Fruit fly (Drosophila melanogaster) whole organism, embryonic: ENCODE data around the gene CG42869.

Source experiments
- Aef1 ChIP-seq: fragments of 200-800 bp; sonication (Bioruptor generic); IDR thresholded peaks from 3 replicates; pipeline ENCODE4 v1.3.6; 2022; ENCODE audit warnings: missing biosample characterization, missing genetic modification characterization
- Awh ChIP-seq: fragments of 200-800 bp; sonication (Bioruptor generic); IDR thresholded peaks from 2 replicates; pipeline ENCODE4, ENCODE4 v1.3.6; 2022; ENCODE audit warnings: missing biosample characterization, missing genetic modification characterization
- CG10543 ChIP-seq: fragments of 200-800 bp; sonication (Bioruptor generic); optimal IDR thresholded peaks from 3 replicates; lab custom pipeline; 2017; ENCODE audit warnings: missing biosample characterization, mild to moderate bottlenecking, missing genetic modification characterization, moderate library complexity
- CG12299 ChIP-seq: fragments of 200-800 bp; sonication (Bioruptor generic); optimal IDR thresholded peaks from 2 replicates; lab custom pipeline; 2018; ENCODE audit warnings: missing biosample characterization, mild to moderate bottlenecking, missing genetic modification characterization
- CG16779 ChIP-seq: fragments of 200-800 bp; sonication (Bioruptor generic); IDR thresholded peaks from 2 replicates; pipeline ENCODE4 v1.3.6; 2022; ENCODE audit warnings: missing biosample characterization, missing genetic modification characterization
- CG17186 ChIP-seq: fragments of 200-800 bp; sonication (Bioruptor generic); optimal IDR thresholded peaks from 3 replicates; lab custom pipeline; 2017; ENCODE audit warnings: missing biosample characterization, missing genetic modification reagents, missing genetic modification characterization
- CG18764 ChIP-seq: fragments of 200-800 bp; sonication (Bioruptor generic); optimal IDR thresholded peaks from 3 replicates; lab custom pipeline; 2016; ENCODE audit warnings: missing biosample characterization, missing genetic modification characterization
- CG30431 ChIP-seq: fragments of 200-800 bp; sonication (Bioruptor generic); optimal IDR thresholded peaks from 2 replicates; lab custom pipeline; 2017; ENCODE audit warnings: missing biosample characterization, missing genetic modification characterization
- CG34376 ChIP-seq: fragments of 200-800 bp; sonication (Bioruptor generic); optimal IDR thresholded peaks from 2 replicates; lab custom pipeline; 2018; ENCODE audit warnings: missing biosample characterization, mild to moderate bottlenecking, missing genetic modification characterization
- CG4707 ChIP-seq: fragments of 200-800 bp; sonication (Bioruptor generic); optimal IDR thresholded peaks from 2 replicates; lab custom pipeline; 2018; ENCODE audit warnings: missing biosample characterization, mild to moderate bottlenecking, missing genetic modification characterization, moderate library complexity
- CG5245 ChIP-seq: fragments of 200-800 bp; sonication (Bioruptor generic); optimal IDR thresholded peaks from 3 replicates; lab custom pipeline; 2016; ENCODE audit warnings: missing biosample characterization, missing genetic modification characterization
- CG6791 ChIP-seq: fragments of 200-800 bp; sonication (Bioruptor generic); IDR thresholded peaks from 3 replicates; pipeline ENCODE4 v1.3.6; 2022; ENCODE audit warnings: missing biosample characterization, missing genetic modification characterization; ENCODE audit not compliant: partially characterized antibody
- CG7556 ChIP-seq: fragments of 200-800 bp; sonication (Bioruptor generic); optimal IDR thresholded peaks from 2 replicates; lab custom pipeline; 2017; ENCODE audit warnings: missing biosample characterization, mild to moderate bottlenecking, missing genetic modification characterization
- E2f2 ChIP-seq: fragments of 200-800 bp; sonication (Bioruptor generic); IDR thresholded peaks from 2 replicates; pipeline ENCODE4 v1.3.6; 2022; ENCODE audit warnings: missing biosample characterization, missing genetic modification characterization
- GATAe ChIP-seq: fragments of 200-800 bp; sonication (Bioruptor generic); conservative IDR thresholded peaks from 2 replicates; pipeline ENCODE4 v1.3.6; 2022; ENCODE audit warnings: missing biosample characterization, missing genetic modification characterization
- H15 ChIP-seq: fragments of 200-800 bp; sonication (Bioruptor generic); IDR thresholded peaks from 3 replicates; pipeline ENCODE4 v1.3.6; 2022; ENCODE audit warnings: missing biosample characterization, missing genetic modification characterization
- HmgZ ChIP-seq: fragments of 200-800 bp; sonication (Bioruptor generic); optimal IDR thresholded peaks from 2 replicates; lab custom pipeline; 2018; ENCODE audit warnings: missing biosample characterization, mild to moderate bottlenecking, missing genetic modification characterization
- Hmr ChIP-seq: fragments of 200-800 bp; sonication (Bioruptor generic); optimal IDR thresholded peaks from 3 replicates; lab custom pipeline; 2017; ENCODE audit warnings: mild to moderate bottlenecking, missing biosample characterization, missing genetic modification reagents, missing genetic modification characterization
- Pdp1 ChIP-seq, 2 experiments: fragments of 200-800 bp; sonication (Bioruptor generic); optimal IDR thresholded peaks; 3 replicates each; lab custom pipeline; 2016; ENCODE audit warnings: missing biosample characterization in 2 of 2, missing genetic modification characterization in 2 of 2, mild to moderate bottlenecking in 1 of 2, moderate library complexity in 1 of 2
- Trl ChIP-seq, 3 experiments: fragments of >200 bp in 2 of 3; fragments of 200-800 bp in 1 of 3; sonication (Bioruptor generic) in 1 of 3; optimal IDR thresholded peaks; 2 replicates in 1 of 3; 3 replicates in 2 of 3; lab custom pipeline; 2016 to 2017; ENCODE audit warnings: missing biosample characterization in 1 of 3, missing genetic modification characterization in 1 of 3
- Xrp1 ChIP-seq: fragments of 200-800 bp; sonication (Bioruptor generic); IDR thresholded peaks from 2 replicates; pipeline ENCODE4 v1.3.6; 2022; ENCODE audit warnings: missing biosample characterization, missing genetic modification characterization
- amos ChIP-seq: fragments of 200-800 bp; sonication (Bioruptor generic); IDR thresholded peaks from 2 replicates; pipeline ENCODE4 v1.3.6; 2022; ENCODE audit warnings: missing biosample characterization, missing genetic modification characterization; ENCODE audit not compliant: partially characterized antibody
- chinmo ChIP-seq: fragments of 200-800 bp; sonication (Bioruptor generic); IDR thresholded peaks from 4 replicates; pipeline ENCODE4 v1.3.6; 2022; ENCODE audit warnings: missing biosample characterization, missing genetic modification characterization; ENCODE audit not compliant: partially characterized antibody
- cwo ChIP-seq: fragments of 200-800 bp; sonication (Bioruptor generic); optimal IDR thresholded peaks from 3 replicates; lab custom pipeline; 2017; ENCODE audit warnings: missing biosample characterization, missing genetic modification characterization, mild to moderate bottlenecking, moderate library complexity, missing genetic modification reagents
- dpn ChIP-seq, 2 experiments: fragments of 200-800 bp; sonication (Bioruptor generic); optimal IDR thresholded peaks; 3 replicates each; lab custom pipeline; 2016; ENCODE audit warnings: missing biosample characterization in 2 of 2, missing genetic modification characterization in 2 of 2
- exex ChIP-seq: fragments of 200-800 bp; sonication (Bioruptor generic); optimal IDR thresholded peaks from 4 replicates; lab custom pipeline; 2018; ENCODE audit warnings: missing biosample characterization, mild to moderate bottlenecking, missing genetic modification characterization, moderate library complexity
- ftz-f1 ChIP-seq: fragments of 200-800 bp; sonication (Bioruptor generic); optimal IDR thresholded peaks from 2 replicates; lab custom pipeline; 2016; ENCODE audit warnings: missing biosample characterization, missing genetic modification characterization
- grau ChIP-seq: fragments of 200-800 bp; optimal IDR thresholded peaks from 3 replicates; lab custom pipeline; 2019; ENCODE audit warnings: missing biosample characterization, mild to moderate bottlenecking, missing genetic modification characterization, moderate library complexity
- grn ChIP-seq: fragments of 200-800 bp; sonication (Bioruptor generic); optimal IDR thresholded peaks from 3 replicates; lab custom pipeline; 2017; ENCODE audit warnings: missing biosample characterization, missing genetic modification characterization
- kay ChIP-seq: fragments of 200-800 bp; sonication (Bioruptor generic); optimal IDR thresholded peaks from 2 replicates; lab custom pipeline; 2016; ENCODE audit warnings: missing biosample characterization, missing genetic modification characterization
- lab ChIP-seq: fragments of 200-800 bp; sonication (Bioruptor generic); optimal IDR thresholded peaks from 3 replicates; lab custom pipeline; 2017; ENCODE audit warnings: missing biosample characterization, missing genetic modification characterization, mild to moderate bottlenecking, moderate library complexity, missing genetic modification reagents
- mirr ChIP-seq: fragments of 200-800 bp; sonication (Bioruptor generic); optimal IDR thresholded peaks from 3 replicates; lab custom pipeline; 2018; ENCODE audit warnings: missing biosample characterization, mild to moderate bottlenecking, missing genetic modification characterization
- mld ChIP-seq: fragments of 200-800 bp; sonication (Bioruptor generic); IDR thresholded peaks from 3 replicates; pipeline ENCODE4 v1.3.6; 2022; ENCODE audit warnings: missing biosample characterization, missing genetic modification characterization; ENCODE audit not compliant: partially characterized antibody
- p53 ChIP-seq: fragments of 200-800 bp; sonication (Bioruptor generic); optimal IDR thresholded peaks from 2 replicates; lab custom pipeline; 2016; ENCODE audit warnings: missing biosample characterization, missing genetic modification characterization
- rib ChIP-seq: fragments of 200-800 bp; sonication (Bioruptor generic); IDR thresholded peaks from 2 replicates; pipeline ENCODE4 v1.3.6; 2022; ENCODE audit warnings: missing biosample characterization, missing genetic modification characterization
- row ChIP-seq: fragments of 200-800 bp; sonication (Bioruptor generic); IDR thresholded peaks from 3 replicates; pipeline ENCODE4 v1.3.6; 2022; ENCODE audit warnings: missing biosample characterization, missing genetic modification characterization
- run ChIP-seq: fragments of 200-800 bp; sonication (Bioruptor generic); optimal IDR thresholded peaks from 3 replicates; lab custom pipeline; 2018; ENCODE audit warnings: missing biosample characterization, mild to moderate bottlenecking, missing genetic modification characterization
- sc ChIP-seq, 3 experiments: fragments of >200 bp in 2 of 3; fragments of 200-800 bp in 1 of 3; sonication (Bioruptor generic) in 1 of 3; optimal IDR thresholded peaks; 2 replicates in 2 of 3; 3 replicates in 1 of 3; lab custom pipeline; 2017; ENCODE audit warnings: mild to moderate bottlenecking in 1 of 3, missing biosample characterization in 1 of 3, missing genetic modification characterization in 1 of 3, missing genetic modification reagents in 1 of 3
- slbo ChIP-seq: fragments of 200-800 bp; sonication (Bioruptor generic); IDR thresholded peaks from 2 replicates; pipeline ENCODE4 v1.3.6; 2022; ENCODE audit warnings: missing biosample characterization, missing genetic modification characterization
- stc ChIP-seq: fragments of 200-800 bp; sonication (Bioruptor generic); IDR thresholded peaks from 2 replicates; pipeline ENCODE4 v1.3.6; 2022; ENCODE audit warnings: missing biosample characterization, missing genetic modification characterization
- sug ChIP-seq: fragments of 200-800 bp; optimal IDR thresholded peaks from 2 replicates; lab custom pipeline; 2019; ENCODE audit warnings: missing biosample characterization, mild to moderate bottlenecking, missing genetic modification characterization, moderate library complexity
- twi ChIP-seq: fragments of 200-800 bp; optimal IDR thresholded peaks from 2 replicates; lab custom pipeline; 2019; ENCODE audit warnings: missing biosample characterization, mild to moderate bottlenecking, missing genetic modification characterization, moderate library complexity
- usp ChIP-seq: fragments of >200 bp; optimal IDR thresholded peaks from 2 replicates; lab custom pipeline; 2017; ENCODE audit warnings: missing biosample characterization, missing genetic modification characterization
- wek ChIP-seq: fragments of 200-800 bp; sonication (Bioruptor generic); optimal IDR thresholded peaks from 3 replicates; lab custom pipeline; 2018; ENCODE audit warnings: missing biosample characterization, mild to moderate bottlenecking, missing genetic modification characterization, moderate library complexity

The CG42869 gene

DNA sequence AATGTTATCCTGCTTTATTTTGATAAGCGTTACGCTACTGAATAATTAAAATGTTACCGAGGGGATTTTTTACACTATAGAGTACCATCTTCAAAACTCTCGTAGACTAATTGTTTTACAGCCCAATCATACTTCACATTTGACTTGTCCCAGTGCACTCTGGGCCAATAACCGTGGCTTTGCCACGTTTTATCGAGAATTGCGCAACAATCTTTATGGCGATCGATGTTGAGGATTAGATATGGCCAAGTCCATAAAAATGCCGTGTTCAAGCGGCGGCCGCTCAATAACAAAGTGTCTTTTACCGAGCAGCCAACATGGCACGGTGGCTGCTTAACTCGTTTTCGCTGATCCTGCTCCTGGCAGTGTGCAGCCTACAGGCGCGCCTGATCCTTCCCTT, 8.3 kb upstream of the CG42869 start, which contains the start of gene CG31343:
CG31343 (plus strand) TSS at position 279 of the 400 bp plus-strand sequence.
- TF ChIP-seq Pdp1 (GFP tag; optimal IDR thresholded peaks at IDR 0.05; lab: Kevin White, UChicago), result peak in 1 of 2 experiments; percentile 78
- TF ChIP-seq GATAe, result no peak
- TF ChIP-seq Awh (GFP tag; lab: Robert Waterston, UW), result no peak
- no peak for TF ChIP-seq p53 (GFP tag; lab: Kevin White, UChicago)
- TF ChIP-seq sug (tag; lab: Kevin White, UChicago), result no peak
- TF ChIP-seq run, result no peak
- peak; percentile 18 for TF ChIP-seq CG34376 (GFP tag; lab: Kevin White, UChicago)
- no peak for TF ChIP-seq Hmr
- no peak for TF ChIP-seq usp (GFP tag; lab: Kevin White, UChicago)
- TF ChIP-seq CG30431 (GFP tag; lab: Kevin White, UChicago), result no peak
- 0 out of 3 replicates have a peak, but pooled peaks have one; percentile 34 for TF ChIP-seq CG6791 (GFP tag; lab: Robert Waterston, UW)

DNA sequence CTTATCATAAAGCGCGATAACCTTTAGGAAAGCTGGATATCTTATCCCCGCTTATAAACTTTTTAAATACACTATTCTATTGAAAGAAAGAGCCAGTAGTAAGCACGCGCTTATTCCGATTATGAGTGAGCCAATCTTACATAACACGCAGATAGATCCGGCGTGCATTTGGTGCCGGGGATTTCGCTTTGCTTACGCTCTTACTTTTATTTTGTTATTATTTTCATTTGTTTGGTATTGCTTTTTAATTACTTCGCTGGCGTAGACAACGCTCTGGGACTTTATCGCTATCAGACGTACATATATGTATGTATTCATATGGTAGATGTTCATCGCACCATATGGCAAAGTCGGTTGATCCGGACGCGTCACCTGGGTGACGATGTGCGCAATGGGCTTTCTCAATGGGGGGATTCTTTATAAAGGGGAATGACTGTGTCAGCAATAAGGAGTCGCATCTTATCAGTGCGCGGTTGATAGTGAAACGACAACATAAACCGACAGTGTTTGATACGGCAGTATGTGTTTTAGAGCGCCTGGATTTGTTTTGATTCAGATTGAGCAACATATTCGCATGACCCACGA, 4.2 kb upstream of the CG42869 start:
- TF ChIP-seq E2f2, result no peak
- 0 out of 4 replicates have a peak, but pooled peaks have one; percentile 27 for TF ChIP-seq chinmo (GFP tag; lab: Robert Waterston, UW)
- peak; percentile 72 for TF ChIP-seq CG34376 (GFP tag; lab: Kevin White, UChicago)
- peak; percentile 16 for TF ChIP-seq kay (GFP tag; lab: Kevin White, UChicago)
- no peak for TF ChIP-seq stc (GFP tag; lab: Robert Waterston, UW)
- TF ChIP-seq CG16779, result no peak
- TF ChIP-seq CG10543 (GFP tag; lab: Kevin White, UChicago), result peak; percentile 57
- TF ChIP-seq lab, result peak; percentile 25
- TF ChIP-seq dpn (GFP tag; optimal IDR thresholded peaks at IDR 0.05; lab: Kevin White, UChicago), result no peak
- peak; percentile 75 for TF ChIP-seq sug (tag; lab: Kevin White, UChicago)
- peak; percentile 60 for TF ChIP-seq twi (tag; lab: Kevin White, UChicago)
- peak; percentile 64 for TF ChIP-seq grn
- peak; percentile 54 for TF ChIP-seq grau (tag; lab: Kevin White, UChicago)
- no peak for TF ChIP-seq CG12299 (tag; lab: Kevin White, UChicago)
- peak; percentile 39 for TF ChIP-seq mirr (GFP tag; lab: Kevin White, UChicago)
- no peak for TF ChIP-seq H15 (GFP tag; lab: Robert Waterston, UW)
- peak; percentile 80 for TF ChIP-seq wek (GFP tag; lab: Kevin White, UChicago)
- no peak for TF ChIP-seq CG5245 (GFP tag; lab: Kevin White, UChicago)
- peak; percentile 83 for TF ChIP-seq exex (tag; lab: Kevin White, UChicago)
- peak; percentile 29 for TF ChIP-seq HmgZ (tag; lab: Kevin White, UChicago)
- peak; percentile 50; the same call in 1 of the 2 replicates for TF ChIP-seq GATAe
- TF ChIP-seq Pdp1 (GFP tag; optimal IDR thresholded peaks at IDR 0.05; lab: Kevin White, UChicago), result peak in 1 of 2 experiments; percentile 90
- TF ChIP-seq, all 482 proteins: peak for 15

DNA sequence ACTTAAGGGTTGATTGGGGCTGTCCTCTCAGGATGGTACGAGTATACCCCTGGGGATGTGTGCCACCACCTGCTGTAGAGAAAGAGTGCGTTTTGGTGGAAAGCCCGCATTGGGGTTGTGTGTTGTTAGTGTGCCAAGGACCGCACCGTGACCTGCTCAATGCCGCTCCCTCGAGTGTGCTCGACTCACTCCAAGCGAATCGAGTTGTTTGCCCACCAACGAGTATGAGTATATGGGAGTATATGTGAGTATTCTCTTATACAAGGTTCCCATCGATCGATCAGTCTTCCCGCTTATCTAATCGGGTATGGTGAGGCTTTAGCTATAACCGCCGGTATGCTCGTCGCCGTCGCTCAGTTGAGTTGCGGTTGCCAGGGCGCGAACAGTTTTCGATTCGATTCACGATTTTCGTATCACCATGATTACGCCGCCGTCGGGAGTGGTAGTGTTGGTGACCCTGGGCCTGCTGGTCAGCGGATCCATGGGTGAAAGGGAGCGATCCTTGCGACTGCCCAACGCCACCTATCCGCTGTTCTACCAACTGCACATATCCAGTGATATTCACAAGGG, 3.2 kb upstream of the CG42869 start, which contains the start of gene CG5849:
CG5849 (plus strand) TSS at position 356 of the 570 bp plus-strand sequence.
- no peak for TF ChIP-seq sc (optimal IDR thresholded peaks at IDR 0.05; lab: Kevin White, UChicago)
- no peak for TF ChIP-seq sc (GFP tag; optimal IDR thresholded peaks at IDR 0.05; lab: Kevin White, UChicago)
- no peak for TF ChIP-seq mld (GFP tag; lab: Robert Waterston, UW)
- TF ChIP-seq Trl (optimal IDR thresholded peaks at IDR 0.05; lab: Kevin White, UChicago), result peak; percentile 6 to 14
- TF ChIP-seq Trl (GFP tag; optimal IDR thresholded peaks at IDR 0.05; lab: Kevin White, UChicago), result no peak
- TF ChIP-seq ftz-f1, result peak; percentile 45
- no peak for TF ChIP-seq row
- no peak for TF ChIP-seq CG4707 (GFP tag; lab: Kevin White, UChicago)
- TF ChIP-seq amos (GFP tag; lab: Robert Waterston, UW), result peak; percentile 33; the same call in 1 of the 2 replicates
- peak; percentile 26 for TF ChIP-seq exex (tag; lab: Kevin White, UChicago)
- peak; percentile 29 for TF ChIP-seq sug (tag; lab: Kevin White, UChicago)
- no peak for TF ChIP-seq rib (GFP tag; lab: Robert Waterston, UW)
- no peak for TF ChIP-seq CG17186
- peak; percentile 68 for TF ChIP-seq GATAe
- TF ChIP-seq CG18764 (GFP tag; lab: Kevin White, UChicago), result no peak
- no peak for TF ChIP-seq slbo (GFP tag; lab: Robert Waterston, UW)
- no peak for TF ChIP-seq Xrp1 (GFP tag; lab: Robert Waterston, UW)
- no peak for TF ChIP-seq CG7556 (GFP tag; lab: Kevin White, UChicago)
- no peak for TF ChIP-seq Aef1 (GFP tag; lab: Robert Waterston, UW)
- TF ChIP-seq Pdp1 (GFP tag; optimal IDR thresholded peaks at IDR 0.05; lab: Kevin White, UChicago), result peak in 1 of 2 experiments; percentile 68
- no peak for TF ChIP-seq chinmo (GFP tag; lab: Robert Waterston, UW)
- no peak for TF ChIP-seq cwo
